Worm (Caenorhabditis elegans): ENCODE results near the gene lips-10.

Gene lips-10

DNA sequence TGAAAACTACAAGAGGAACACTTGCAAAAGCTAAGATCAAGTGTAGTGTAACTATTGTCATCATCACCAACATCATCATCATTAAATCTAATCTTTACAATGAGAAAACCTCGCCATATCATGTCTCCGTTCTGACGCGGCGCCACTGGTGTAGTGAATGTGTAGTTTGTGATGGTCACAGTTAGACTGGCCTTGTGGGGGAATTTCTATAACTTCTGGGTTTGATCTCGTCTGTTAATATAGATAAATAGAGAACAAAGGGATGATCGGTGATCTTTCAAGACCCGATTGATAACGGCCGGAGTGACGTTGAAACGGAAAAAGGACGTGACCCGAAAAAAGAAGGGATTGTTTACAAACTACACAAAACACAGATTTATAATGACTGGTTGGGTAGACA is 1.8 kb downstream of the lips-10 start:
- TF ChIP-seq sma-3 (GFP tag; optimal IDR thresholded peaks at IDR 0.05) (peak; percentile 85), nhr-10 (tag; optimal IDR thresholded peaks at IDR 0.05) (no peak), fos-1 (tag; optimal IDR thresholded peaks at IDR 0.05) (peak; percentile 54), sma-9 (GFP tag; optimal IDR thresholded peaks at IDR 0.05) (peak; percentile 90), sma-9 (tag; optimal IDR thresholded peaks at IDR 0.05) (no peak), ceh-16 (tag; optimal IDR thresholded peaks at IDR 0.05) (no peak), mdl-1 (tag; optimal IDR thresholded peaks at IDR 0.05) (peak; percentile 5 to 20), lsy-2 (tag; optimal IDR thresholded peaks at IDR 0.05) (peak in 1 of 2 experiments; percentile 37), nhr-21 (tag; optimal IDR thresholded peaks at IDR 0.05) (peak; percentile 86), egl-27 (tag; optimal IDR thresholded peaks at IDR 0.05) (peak; percentile 40), nhr-25 (tag; optimal IDR thresholded peaks at IDR 0.05) (peak; percentile 66), F13H6.1 (tag; optimal IDR thresholded peaks at IDR 0.05) (peak; percentile 54), blmp-1 (tag; optimal IDR thresholded peaks at IDR 0.05; ENCODE audit: insufficient read depth) (peak; percentile 50), nhr-23 (tag; optimal IDR thresholded peaks at IDR 0.05) (no peak)

DNA sequence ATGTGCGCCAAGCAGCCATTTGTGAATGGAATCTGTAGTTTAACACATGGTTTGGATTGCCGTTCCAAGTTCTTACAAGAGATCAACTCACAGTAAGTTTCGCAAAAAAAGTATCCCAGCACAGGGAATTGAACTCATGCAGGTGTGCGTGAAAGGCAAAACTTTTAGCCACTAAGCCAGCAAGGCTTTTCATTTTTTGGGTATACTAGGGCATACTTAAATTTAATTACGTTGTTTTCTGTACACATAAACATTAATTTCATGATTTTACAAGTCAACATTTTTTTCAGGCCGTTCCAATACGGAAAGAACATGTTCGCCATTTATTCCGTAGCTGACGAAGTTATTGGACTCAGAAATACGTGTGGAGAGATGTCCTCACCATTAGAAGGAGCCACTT is 2.6 kb downstream of the lips-10 start:
- TF ChIP-seq mab-5 (tag; optimal IDR thresholded peaks at IDR 0.05) (no peak), sma-9 (GFP tag; optimal IDR thresholded peaks at IDR 0.05) (peak; percentile 25), sma-9 (tag; optimal IDR thresholded peaks at IDR 0.05) (no peak), ama-1 (optimal IDR thresholded peaks at IDR 0.05) (no peak), ztf-4 (tag; optimal IDR thresholded peaks at IDR 0.05) (peak; percentile 1), crh-2 (tag; optimal IDR thresholded peaks at IDR 0.05) (no peak), C34F6.9 (tag; optimal IDR thresholded peaks at IDR 0.05) (no peak), nhr-10 (tag; optimal IDR thresholded peaks at IDR 0.05) (no peak)

DNA sequence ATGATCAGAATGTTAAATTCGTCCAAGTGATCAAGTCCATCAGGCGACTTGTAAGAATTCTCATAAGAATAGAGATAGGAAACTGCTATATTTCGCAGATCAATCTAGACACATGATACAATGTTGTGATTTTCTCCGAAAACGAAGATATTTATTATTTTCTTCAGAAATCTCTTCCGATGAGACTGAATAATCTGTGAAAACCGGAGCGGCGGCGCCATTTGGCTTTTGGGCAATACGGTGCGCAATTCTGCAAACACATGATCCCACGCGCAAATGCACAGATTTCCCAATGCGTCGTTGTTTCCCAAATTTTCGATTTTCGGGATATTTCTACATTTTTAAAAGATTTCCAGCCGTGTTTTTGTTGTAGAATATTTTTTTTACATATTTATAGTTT is 3.2 kb downstream of the lips-10 start:
- TF ChIP-seq sem-4 (tag; optimal IDR thresholded peaks at IDR 0.05) (no peak), ceh-82 (tag; optimal IDR thresholded peaks at IDR 0.05) (no peak), peb-1 (tag; optimal IDR thresholded peaks at IDR 0.05) (no peak), ama-1 (optimal IDR thresholded peaks at IDR 0.05) (no peak), alr-1 (tag; optimal IDR thresholded peaks at IDR 0.05) (no peak), nhr-129 (tag; optimal IDR thresholded peaks at IDR 0.05) (no peak), F13H6.1 (tag; optimal IDR thresholded peaks at IDR 0.05) (peak; percentile 1), nhr-12 (tag; optimal IDR thresholded peaks at IDR 0.05) (no peak), mbf-1 (tag; optimal IDR thresholded peaks at IDR 0.05) (no peak), nhr-10 (tag; optimal IDR thresholded peaks at IDR 0.05) (no peak), mdl-1 (tag; optimal IDR thresholded peaks at IDR 0.05) (no peak), fos-1 (tag; optimal IDR thresholded peaks at IDR 0.05) (peak; percentile 16), blmp-1 (tag; optimal IDR thresholded peaks at IDR 0.05; ENCODE audit: insufficient read depth) (peak; percentile 17), skn-1 (tag; optimal IDR thresholded peaks at IDR 0.05) (no peak), nhr-77 (tag; optimal IDR thresholded peaks at IDR 0.05) (no peak), ztf-1 (GFP tag; conservative IDR thresholded peaks at IDR 0.05) (no peak), nhr-237 (tag; optimal IDR thresholded peaks at IDR 0.05) (no peak), sma-9 (GFP tag; optimal IDR thresholded peaks at IDR 0.05) (peak; percentile 60), sma-9 (tag; optimal IDR thresholded peaks at IDR 0.05) (no peak), lin-39 (tag; optimal IDR thresholded peaks at IDR 0.05) (no peak), gmeb-1 (tag; optimal IDR thresholded peaks at IDR 0.05) (peak; percentile 53), unc-39 (tag; optimal IDR thresholded peaks at IDR 0.05) (no peak), crh-2 (tag; optimal IDR thresholded peaks at IDR 0.05) (peak; percentile 31), aly-2 (tag; optimal IDR thresholded peaks at IDR 0.05) (no peak), C34F6.9 (tag; optimal IDR thresholded peaks at IDR 0.05) (peak; percentile 43), Y55F3AM.14 (GFP tag; optimal IDR thresholded peaks at IDR 0.05) (peak; percentile 42), R02D3.7 (tag; optimal IDR thresholded peaks at IDR 0.05) (no peak), elt-3 (tag; optimal IDR thresholded peaks at IDR 0.05) (no peak), ztf-11 (tag; optimal IDR thresholded peaks at IDR 0.05) (no peak), unc-55 (GFP tag; optimal IDR thresholded peaks at IDR 0.05) (peak; percentile 59), dmd-4 (tag; optimal IDR thresholded peaks at IDR 0.05) (no peak), nhr-6 (tag; optimal IDR thresholded peaks at IDR 0.05) (no peak), elt-1 (tag; optimal IDR thresholded peaks at IDR 0.05) (no peak), ztf-4 (tag; optimal IDR thresholded peaks at IDR 0.05) (no peak), nhr-11 (tag; optimal IDR thresholded peaks at IDR 0.05) (no peak), ZK546.5 (tag; optimal IDR thresholded peaks at IDR 0.05) (no peak), lsy-2 (tag; optimal IDR thresholded peaks at IDR 0.05) (peak; percentile 76 to 93), ceh-16 (tag; optimal IDR thresholded peaks at IDR 0.05) (no peak), sma-3 (GFP tag; optimal IDR thresholded peaks at IDR 0.05) (peak; percentile 67), lin-11 (tag; optimal IDR thresholded peaks at IDR 0.05) (no peak), lin-13 (GFP tag; optimal IDR thresholded peaks at IDR 0.05) (no peak), egl-27 (tag; optimal IDR thresholded peaks at IDR 0.05) (no peak), nhr-25 (tag; optimal IDR thresholded peaks at IDR 0.05) (peak; percentile 79), snpc-4 (tag; optimal IDR thresholded peaks at IDR 0.05) (no peak), mab-5 (tag; optimal IDR thresholded peaks at IDR 0.05) (no peak), nhr-21 (tag; optimal IDR thresholded peaks at IDR 0.05) (peak; percentile 65)
